Worm (Caenorhabditis elegans): Measurements from ENCODE around the gene srtx-1.

DNA sequence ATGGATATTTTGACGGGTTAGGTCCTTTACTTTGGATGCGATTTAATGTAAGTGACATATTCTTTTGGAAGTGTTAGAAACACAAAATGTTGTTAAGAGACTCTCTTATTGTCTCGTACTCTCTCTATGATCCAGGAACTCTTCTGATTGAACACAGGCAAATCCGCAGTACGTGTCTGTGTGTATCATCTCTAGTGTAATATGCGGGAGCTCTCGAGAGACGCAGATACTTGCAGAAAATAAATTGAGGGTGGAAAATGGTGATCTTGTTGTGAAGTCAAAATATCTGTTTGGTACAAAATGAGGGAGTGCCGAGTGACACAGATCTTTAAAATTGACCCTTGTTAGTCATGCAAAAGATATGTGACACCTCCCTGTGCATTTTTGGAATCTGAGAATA, 14.3 kb upstream of the srtx-1 start:
- TF ChIP-seq nhr-28 (tag; optimal IDR thresholded peaks at IDR 0.05) (no peak), nhr-237 (tag; optimal IDR thresholded peaks at IDR 0.05) (no peak), lin-13 (tag; optimal IDR thresholded peaks at IDR 0.05) (no peak), unc-39 (tag; optimal IDR thresholded peaks at IDR 0.05) (no peak), lsy-2 (tag; optimal IDR thresholded peaks at IDR 0.05) (no peak), nhr-76 (tag; optimal IDR thresholded peaks at IDR 0.05) (no peak), zip-8 (tag; optimal IDR thresholded peaks at IDR 0.05) (no peak), elt-1 (tag; optimal IDR thresholded peaks at IDR 0.05; ENCODE audit: borderline replicate concordance, insufficient read depth) (no peak), ceh-43 (GFP tag; optimal IDR thresholded peaks at IDR 0.05) (no peak), ztf-11 (tag; optimal IDR thresholded peaks at IDR 0.05) (no peak), nhr-2 (tag; optimal IDR thresholded peaks at IDR 0.05) (no peak)

Measured in whole organism, mixed stage, embryonic.